Fruit fly (Drosophila melanogaster) whole organism, embryonic: ENCODE measurements around the gene BORCS5.

Source experiments
- Blimp-1 ChIP-seq: fragments of 200-800 bp; sonication (Bioruptor generic); optimal IDR thresholded peaks from 3 replicates; lab custom pipeline; 2018; ENCODE audit warnings: missing biosample characterization, missing genetic modification characterization, mild to moderate bottlenecking, moderate library complexity, missing genetic modification reagents
- BtbVII ChIP-seq: fragments of 200-800 bp; sonication (Bioruptor generic); optimal IDR thresholded peaks from 3 replicates; lab custom pipeline; 2017; ENCODE audit warnings: missing biosample characterization, mild to moderate bottlenecking, missing genetic modification characterization
- CG14710 ChIP-seq: fragments of 200-800 bp; sonication (Bioruptor generic); optimal IDR thresholded peaks from 3 replicates; lab custom pipeline; 2019; ENCODE audit warnings: missing biosample characterization, mild to moderate bottlenecking, missing genetic modification characterization, moderate library complexity
- CG1792 ChIP-seq: fragments of 200-800 bp; sonication (Bioruptor generic); optimal IDR thresholded peaks from 2 replicates; lab custom pipeline; 2016; ENCODE audit warnings: missing biosample characterization, missing genetic modification characterization
- CG18476 ChIP-seq: fragments of 200-800 bp; sonication (Bioruptor generic); optimal IDR thresholded peaks from 2 replicates; lab custom pipeline; 2016; ENCODE audit warnings: missing biosample characterization, mild to moderate bottlenecking, missing genetic modification characterization
- CG18764 ChIP-seq: fragments of 200-800 bp; sonication (Bioruptor generic); optimal IDR thresholded peaks from 3 replicates; lab custom pipeline; 2016; ENCODE audit warnings: missing biosample characterization, missing genetic modification characterization
- CG2116 ChIP-seq: fragments of 200-800 bp; sonication (Bioruptor generic); optimal IDR thresholded peaks from 3 replicates; lab custom pipeline; 2018; ENCODE audit warnings: missing biosample characterization, mild to moderate bottlenecking, missing genetic modification characterization
- CG2199 ChIP-seq: fragments of 200-800 bp; sonication (Bioruptor generic); IDR thresholded peaks from 3 replicates; pipeline ENCODE4 v1.3.6; 2022; ENCODE audit warnings: missing biosample characterization, missing genetic modification characterization
- CG30020 ChIP-seq: fragments of 200-800 bp; optimal IDR thresholded peaks from 2 replicates; lab custom pipeline; 2019; ENCODE audit warnings: missing biosample characterization, mild to moderate bottlenecking, missing genetic modification characterization, moderate library complexity
- CG30403 ChIP-seq: fragments of 200-800 bp; sonication (Bioruptor generic); optimal IDR thresholded peaks from 3 replicates; lab custom pipeline; 2016; ENCODE audit warnings: missing biosample characterization, missing genetic modification characterization
- CG31365 ChIP-seq: fragments of 200-800 bp; sonication (Bioruptor generic); optimal IDR thresholded peaks from 2 replicates; lab custom pipeline; 2018; ENCODE audit warnings: missing biosample characterization, mild to moderate bottlenecking, missing genetic modification characterization
- CG34376 ChIP-seq: fragments of 200-800 bp; sonication (Bioruptor generic); optimal IDR thresholded peaks from 2 replicates; lab custom pipeline; 2018; ENCODE audit warnings: missing biosample characterization, mild to moderate bottlenecking, missing genetic modification characterization
- CG3726 ChIP-seq: fragments of 200-800 bp; sonication (Bioruptor generic); IDR thresholded peaks from 3 replicates; pipeline ENCODE4, ENCODE4 v1.3.6; 2022; ENCODE audit warnings: missing biosample characterization, missing genetic modification characterization
- CG4360 ChIP-seq: fragments of 200-800 bp; sonication (Bioruptor generic); IDR thresholded peaks from 2 replicates; pipeline ENCODE4 v1.3.6; 2022; ENCODE audit warnings: missing biosample characterization, missing genetic modification characterization
- CG7745 ChIP-seq: fragments of 200-800 bp; sonication (Bioruptor generic); optimal IDR thresholded peaks from 2 replicates; lab custom pipeline; 2018; ENCODE audit warnings: missing biosample characterization, mild to moderate bottlenecking, missing genetic modification characterization, moderate library complexity
- CG8765 ChIP-seq: fragments of 200-800 bp; sonication (Bioruptor generic); IDR thresholded peaks from 2 replicates; pipeline ENCODE4 v1.3.6; 2022; ENCODE audit warnings: missing biosample characterization, missing genetic modification characterization
- CG9437 ChIP-seq: fragments of 200-800 bp; sonication (Bioruptor generic); optimal IDR thresholded peaks from 2 replicates; lab custom pipeline; 2018; ENCODE audit warnings: missing biosample characterization, mild to moderate bottlenecking, missing genetic modification characterization
- CG9817 ChIP-seq: fragments of 200-800 bp; sonication (Bioruptor generic); optimal IDR thresholded peaks from 2 replicates; lab custom pipeline; 2018; ENCODE audit warnings: missing biosample characterization, mild to moderate bottlenecking, missing genetic modification characterization, moderate library complexity
- Chrac-16 ChIP-seq: fragments of 200-800 bp; sonication (Bioruptor generic); optimal IDR thresholded peaks from 3 replicates; lab custom pipeline; 2016; ENCODE audit warnings: missing biosample characterization, missing genetic modification characterization
- CoRest ChIP-seq: fragments of 200-800 bp; sonication (Bioruptor generic); optimal IDR thresholded peaks from 3 replicates; lab custom pipeline; 2018; ENCODE audit warnings: missing biosample characterization, mild to moderate bottlenecking, missing genetic modification characterization, moderate library complexity
- Doc2 ChIP-seq: fragments of 200-800 bp; sonication (Bioruptor generic); IDR thresholded peaks from 2 replicates; pipeline ENCODE4 v1.3.6; 2022; ENCODE audit warnings: missing biosample characterization, missing genetic modification characterization
- Doc3 ChIP-seq: fragments of 200-800 bp; sonication (Bioruptor generic); IDR thresholded peaks from 3 replicates; pipeline ENCODE4 v1.3.6; 2022; ENCODE audit warnings: missing biosample characterization, missing genetic modification characterization; ENCODE audit not compliant: partially characterized antibody
- Dp ChIP-seq: fragments of 200-800 bp; sonication (Bioruptor generic); optimal IDR thresholded peaks from 2 replicates; lab custom pipeline; 2018; ENCODE audit warnings: missing biosample characterization, mild to moderate bottlenecking, missing genetic modification characterization, moderate library complexity
- Dref ChIP-seq: fragments of 200-800 bp; sonication (Bioruptor generic); IDR thresholded peaks from 2 replicates; pipeline ENCODE4 v1.3.6; 2022; ENCODE audit warnings: missing biosample characterization, missing genetic modification characterization
- Fer3 ChIP-seq: fragments of 200-800 bp; sonication (Bioruptor generic); optimal IDR thresholded peaks from 2 replicates; lab custom pipeline; 2018; ENCODE audit warnings: missing biosample characterization, mild to moderate bottlenecking, missing genetic modification characterization, moderate library complexity
- H2.0 ChIP-seq: fragments of 200-800 bp; sonication (Bioruptor generic); IDR thresholded peaks from 2 replicates; pipeline ENCODE4 v1.3.6; 2022; ENCODE audit warnings: missing biosample characterization, missing genetic modification characterization
- HLH54F ChIP-seq: fragments of 200-800 bp; sonication (Bioruptor generic); optimal IDR thresholded peaks from 3 replicates; lab custom pipeline; 2016; ENCODE audit warnings: missing biosample characterization, missing genetic modification characterization
- Hr51 ChIP-seq, 2 experiments: fragments of 200-800 bp; sonication (Bioruptor generic); optimal IDR thresholded peaks; 2 replicates in 1 of 2; 3 replicates in 1 of 2; lab custom pipeline; 2016 to 2018; ENCODE audit warnings: missing biosample characterization in 2 of 2, missing genetic modification characterization in 2 of 2, mild to moderate bottlenecking in 1 of 2, moderate library complexity in 1 of 2
- MBD-R2 ChIP-seq: fragments of 200-800 bp; sonication (Bioruptor generic); IDR thresholded peaks from 2 replicates; pipeline ENCODE4 v1.3.6; 2022; ENCODE audit warnings: missing biosample characterization, missing genetic modification characterization
- Med ChIP-seq: fragments of 200-800 bp; sonication (Bioruptor generic); peaks from one replicate; lab custom pipeline; 2016; ENCODE audit warnings: missing biosample characterization, missing genetic modification characterization, mild to moderate bottlenecking, inconsistent platforms, moderate library complexity
- Myb ChIP-seq: fragments of 200-800 bp; sonication (Bioruptor generic); optimal IDR thresholded peaks from 2 replicates; lab custom pipeline; 2016; ENCODE audit warnings: missing biosample characterization, missing genetic modification characterization
- NfI ChIP-seq: fragments of 200-800 bp; sonication (Bioruptor generic); optimal IDR thresholded peaks from 3 replicates; lab custom pipeline; 2018; ENCODE audit warnings: missing biosample characterization, mild to moderate bottlenecking, missing genetic modification characterization, moderate library complexity
- Opbp ChIP-seq: fragments of 200-800 bp; sonication (Bioruptor generic); IDR thresholded peaks from 3 replicates; pipeline ENCODE4 v1.3.6; 2022; ENCODE audit warnings: missing biosample characterization, missing genetic modification characterization; ENCODE audit not compliant: partially characterized antibody
- Ravus ChIP-seq: fragments of 200-800 bp; sonication (Bioruptor generic); IDR thresholded peaks from 2 replicates; pipeline ENCODE4 v1.3.6; 2022; ENCODE audit warnings: missing biosample characterization, missing genetic modification characterization
- Rfx ChIP-seq: fragments of 200-800 bp; sonication (Bioruptor generic); IDR thresholded peaks from 2 replicates; pipeline ENCODE4 v1.3.6; 2022; ENCODE audit warnings: missing biosample characterization, missing genetic modification characterization
- Scr ChIP-seq: fragments of 200-800 bp; sonication (Bioruptor generic); IDR thresholded peaks from 2 replicates; pipeline ENCODE4 v1.3.6; 2022; ENCODE audit warnings: missing biosample characterization, missing genetic modification characterization; ENCODE audit not compliant: partially characterized antibody
- ash1 ChIP-seq: fragments of 200-800 bp; sonication (Bioruptor generic); optimal IDR thresholded peaks from 2 replicates; lab custom pipeline; 2018; ENCODE audit warnings: missing biosample characterization, mild to moderate bottlenecking, missing genetic modification characterization
- bowl ChIP-seq: fragments of 200-800 bp; sonication (Bioruptor generic); IDR thresholded peaks from 2 replicates; pipeline ENCODE4 v1.3.6; 2022; ENCODE audit warnings: missing biosample characterization, missing genetic modification characterization
- chinmo ChIP-seq: fragments of 200-800 bp; sonication (Bioruptor generic); IDR thresholded peaks from 4 replicates; pipeline ENCODE4 v1.3.6; 2022; ENCODE audit warnings: missing biosample characterization, missing genetic modification characterization; ENCODE audit not compliant: partially characterized antibody
- da ChIP-seq: fragments of 200-800 bp; sonication (Bioruptor generic); optimal IDR thresholded peaks from 2 replicates; lab custom pipeline; 2016; ENCODE audit warnings: missing biosample characterization, missing genetic modification characterization
- esg ChIP-seq: fragments of 200-800 bp; sonication (Bioruptor generic); conservative IDR thresholded peaks from 2 replicates; pipeline ENCODE4 v1.3.6; 2022; ENCODE audit warnings: missing biosample characterization, missing genetic modification characterization
- ewg ChIP-seq: fragments of 200-800 bp; sonication (Bioruptor generic); optimal IDR thresholded peaks from 3 replicates; lab custom pipeline; 2017; ENCODE audit warnings: mild to moderate bottlenecking, missing biosample characterization, missing genetic modification reagents, missing genetic modification characterization
- gcm ChIP-seq: fragments of 200-800 bp; sonication (Bioruptor generic); optimal IDR thresholded peaks from 2 replicates; lab custom pipeline; 2019; ENCODE audit warnings: missing biosample characterization, mild to moderate bottlenecking, missing genetic modification characterization, moderate library complexity
- gem ChIP-seq: fragments of 200-800 bp; sonication (Bioruptor generic); optimal IDR thresholded peaks from 2 replicates; lab custom pipeline; 2019; ENCODE audit warnings: missing biosample characterization, mild to moderate bottlenecking, missing genetic modification characterization, moderate library complexity
- grn ChIP-seq: fragments of 200-800 bp; sonication (Bioruptor generic); optimal IDR thresholded peaks from 3 replicates; lab custom pipeline; 2017; ENCODE audit warnings: missing biosample characterization, missing genetic modification characterization
- ham ChIP-seq: fragments of 200-800 bp; sonication (Bioruptor generic); IDR thresholded peaks from 2 replicates; pipeline ENCODE4 v1.3.6; 2022; ENCODE audit warnings: missing biosample characterization, missing genetic modification characterization
- hth ChIP-seq: fragments of >200 bp; optimal IDR thresholded peaks from 2 replicates; lab custom pipeline; 2017; ENCODE audit warnings: inconsistent platforms
- knrl ChIP-seq: fragments of 200-800 bp; sonication (Bioruptor generic); IDR thresholded peaks from 3 replicates; pipeline ENCODE4 v1.3.6; 2022; ENCODE audit warnings: missing biosample characterization, missing genetic modification characterization; ENCODE audit not compliant: partially characterized antibody
- lbe ChIP-seq: fragments of 200-800 bp; sonication (Bioruptor generic); optimal IDR thresholded peaks from 2 replicates; lab custom pipeline; 2016; ENCODE audit warnings: missing biosample characterization, mild to moderate bottlenecking, missing genetic modification characterization
- odd ChIP-seq: fragments of 200-800 bp; sonication (Bioruptor generic); optimal IDR thresholded peaks from 2 replicates; lab custom pipeline; 2017; ENCODE audit warnings: missing biosample characterization, mild to moderate bottlenecking, missing genetic modification characterization
- sisA ChIP-seq: fragments of 200-800 bp; sonication (Bioruptor generic); IDR thresholded peaks from 2 replicates; pipeline ENCODE4 v1.3.6; 2022; ENCODE audit warnings: missing biosample characterization, missing genetic modification characterization
- sug ChIP-seq: fragments of 200-800 bp; optimal IDR thresholded peaks from 2 replicates; lab custom pipeline; 2019; ENCODE audit warnings: missing biosample characterization, mild to moderate bottlenecking, missing genetic modification characterization, moderate library complexity

The BORCS5 gene

dm6 chrX:11873116-11873515, 537 bp upstream of the BORCS5 start, which contains the start of gene CG15739 (continued):
- TF ChIP-seq Blimp-1 (GFP tag; lab: Kevin White, UChicago) (peak; percentile 49), CG7745 (no peak), CG9817 (no peak), CG4360 (GFP tag; lab: Robert Waterston, UW) (no peak), Rfx (GFP tag; lab: Robert Waterston, UW) (no peak), Hr51 (GFP tag; optimal IDR thresholded peaks at IDR 0.05; lab: Kevin White, UChicago) (no peak), Ravus (GFP tag; lab: Robert Waterston, UW) (no peak), knrl (GFP tag; lab: Robert Waterston, UW) (no peak), sisA (GFP tag; lab: Robert Waterston, UW) (no peak), Fer3 (no peak), CG18476 (GFP tag; lab: Kevin White, UChicago) (no peak), sug (tag; lab: Kevin White, UChicago) (peak; percentile 75), bowl (no peak), CG31365 (tag; lab: Kevin White, UChicago) (no peak), Doc2 (GFP tag; lab: Robert Waterston, UW) (no peak), CG18764 (GFP tag; lab: Kevin White, UChicago) (no peak), MBD-R2 (no peak), BtbVII (GFP tag; lab: Kevin White, UChicago) (no peak), CG34376 (GFP tag; lab: Kevin White, UChicago) (peak; percentile 89), ewg (no peak), H2.0 (GFP tag; lab: Robert Waterston, UW) (no peak), hth (lab: Kevin White, UChicago) (no peak), esg (GFP tag; lab: Robert Waterston, UW) (no peak), NfI (GFP tag; lab: Kevin White, UChicago) (no peak), grn (GFP tag; lab: Kevin White, UChicago) (peak; percentile 73), CG2199 (GFP tag; lab: Robert Waterston, UW) (no peak), ham (GFP tag; lab: Robert Waterston, UW) (no peak), Chrac-16 (no peak), CG8765 (GFP tag; lab: Robert Waterston, UW) (no peak), odd (GFP tag; lab: Kevin White, UChicago) (no peak), Dp (GFP tag; lab: Kevin White, UChicago) (no peak), da (GFP tag; lab: Kevin White, UChicago) (no peak), lbe (GFP tag; lab: Kevin White, UChicago) (no peak), CG30403 (no peak), ash1 (GFP tag; lab: Kevin White, UChicago) (no peak), gem (tag; lab: Kevin White, UChicago) (no peak), CG2116 (GFP tag; lab: Kevin White, UChicago) (no peak), Med (GFP tag; lab: Kevin White, UChicago) (peak; percentile 74), Dref (GFP tag; lab: Robert Waterston, UW) (0 out of 2 replicates have a peak, but pooled peaks have one; percentile 7)
- TF ChIP-seq, all 482 proteins: peak for 7

DNA sequence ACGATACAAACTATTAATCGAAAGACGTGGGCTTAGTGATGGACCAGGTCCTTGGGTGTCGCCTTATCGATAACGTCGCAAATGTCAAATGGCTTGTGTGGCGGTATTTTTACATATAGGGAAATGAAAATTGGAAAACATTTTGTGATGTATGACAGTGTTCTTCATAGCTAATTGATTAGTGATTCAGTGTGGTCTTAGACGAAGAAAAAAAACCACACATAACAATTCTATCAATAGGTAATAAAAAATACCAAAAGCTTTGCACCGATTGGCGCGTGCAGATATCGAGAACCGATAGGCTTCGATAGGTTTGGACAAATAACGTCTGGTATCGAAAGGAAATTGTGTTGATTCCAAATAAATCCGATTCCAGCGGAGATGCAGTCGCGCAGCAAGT, 3.7 kb downstream of the BORCS5 start, which contains the start of the genes Nrd1 and CG1847:
Nrd1 (minus strand) TSS at position 28 of the 400 bp plus-strand sequence.
CG1847 (plus strand) TSS at position 305 of the 400 bp plus-strand sequence.
- TF ChIP-seq CoRest (tag; lab: Kevin White, UChicago) (no peak), CG30020 (tag; lab: Kevin White, UChicago) (peak; percentile 61), CG14710 (tag; lab: Kevin White, UChicago) (peak; percentile 30), Opbp (GFP tag; lab: Robert Waterston, UW) (peak; percentile 53; the same call in 1 of the 3 replicates), Scr (GFP tag; lab: Robert Waterston, UW) (peak; percentile 84), CG3726 (no peak), CG9437 (GFP tag; lab: Kevin White, UChicago) (peak; percentile 97), Myb (GFP tag; lab: Kevin White, UChicago) (peak; percentile 66), gcm (no peak), Dref (GFP tag; lab: Robert Waterston, UW) (peak; percentile 72), CG1792 (no peak), chinmo (GFP tag; lab: Robert Waterston, UW) (peak; percentile 71; the same call in 1 of the 4 replicates), Doc3 (GFP tag; lab: Robert Waterston, UW) (peak; percentile 64), HLH54F (GFP tag; lab: Kevin White, UChicago) (peak; percentile 3)
